Worm (Caenorhabditis elegans): ENCODE results near the gene old-2.

Gene old-2

DNA sequence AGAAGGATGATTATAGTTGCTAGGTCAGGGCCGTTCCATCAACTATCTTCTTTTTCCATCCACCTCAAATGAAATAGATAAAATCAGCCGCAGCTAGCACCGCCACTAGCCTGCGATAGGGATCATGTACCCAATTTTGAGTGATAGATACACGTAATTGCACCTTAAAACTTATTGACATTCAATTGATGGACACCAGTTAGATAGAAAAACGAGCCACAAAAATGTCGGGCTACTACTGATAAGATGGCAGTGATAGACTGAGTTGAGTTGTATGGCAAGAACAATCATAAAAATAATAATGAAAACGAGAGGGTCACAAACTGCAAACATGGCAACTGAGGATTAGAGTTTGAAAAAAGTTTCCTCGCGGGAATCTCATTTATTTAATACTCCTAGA is 42.4 kb upstream of the old-2 start (continued):
- TF ChIP-seq pha-4 (tag; optimal IDR thresholded peaks at IDR 0.05) (no peak), die-1 (tag; optimal IDR thresholded peaks at IDR 0.05) (no peak), lag-1 (GFP tag; IDR thresholded peaks at IDR 0.05) (no peak), T26A5.8 (tag; optimal IDR thresholded peaks at IDR 0.05) (no peak), egl-44 (GFP tag; IDR thresholded peaks at IDR 0.05) (peak; percentile 15; the same call in 1 of the 2 replicates), dpff-1 (tag; optimal IDR thresholded peaks at IDR 0.05) (no peak), madf-3 (GFP tag; IDR thresholded peaks at IDR 0.05) (no peak), gei-17 (GFP tag; optimal IDR thresholded peaks at IDR 0.05) (no peak), F57C9.4 (tag; optimal IDR thresholded peaks at IDR 0.05) (no peak), ccch-3 (GFP tag; optimal IDR thresholded peaks at IDR 0.05) (no peak), ztf-18 (tag; optimal IDR thresholded peaks at IDR 0.05) (no peak), K11D2.4 (GFP tag; IDR thresholded peaks at IDR 0.05) (no peak), chd-7 (tag; optimal IDR thresholded peaks at IDR 0.05) (no peak), ceh-100 (GFP tag; IDR thresholded peaks at IDR 0.05) (no peak), pbrm-1 (GFP tag; IDR thresholded peaks at IDR 0.05) (no peak), ceh-91 (GFP tag; IDR thresholded peaks at IDR 0.05) (no peak), sptf-2 (GFP tag; optimal IDR thresholded peaks at IDR 0.05) (no peak), ztf-3 (GFP tag; optimal IDR thresholded peaks at IDR 0.05) (no peak), F39B2.1 (GFP tag; IDR thresholded peaks at IDR 0.05) (no peak), egl-18 (GFP tag; IDR thresholded peaks at IDR 0.05) (no peak), nhr-90 (tag; optimal IDR thresholded peaks at IDR 0.05) (peak; percentile 6), attf-6 (GFP tag; IDR thresholded peaks at IDR 0.05) (no peak), ztf-22 (GFP tag; optimal IDR thresholded peaks at IDR 0.05) (peak; percentile 55), cebp-2 (GFP tag; IDR thresholded peaks at IDR 0.05) (no peak), let-607 (tag; optimal IDR thresholded peaks at IDR 0.05) (peak; percentile 96 to 97), snpc-3.4 (tag; optimal IDR thresholded peaks at IDR 0.05) (no peak), ceh-40 (GFP tag; IDR thresholded peaks at IDR 0.05) (no peak), mcd-1 (GFP tag; IDR thresholded peaks at IDR 0.05) (no peak), attf-5 (GFP tag; optimal IDR thresholded peaks at IDR 0.05) (no peak), hsf-1 (GFP tag; IDR thresholded peaks at IDR 0.05) (no peak), K12H6.12 (tag; optimal IDR thresholded peaks at IDR 0.05) (no peak), athp-1 (tag; optimal IDR thresholded peaks at IDR 0.05) (no peak), akir-1 (GFP tag; optimal IDR thresholded peaks at IDR 0.05) (no peak), nhr-120 (GFP tag; IDR thresholded peaks at IDR 0.05) (no peak), bed-2 (GFP tag; IDR thresholded peaks at IDR 0.05) (no peak), madf-6 (GFP tag; IDR thresholded peaks at IDR 0.05) (peak; percentile 33; the same call in 1 of the 2 replicates), rec-8 (tag; optimal IDR thresholded peaks at IDR 0.05) (no peak), ets-4 (GFP tag; optimal IDR thresholded peaks at IDR 0.05) (peak; percentile 71), lin-35 (GFP tag; optimal IDR thresholded peaks at IDR 0.05) (no peak), xnd-1 (tag; optimal IDR thresholded peaks at IDR 0.05) (no peak), ztf-6 (GFP tag; IDR thresholded peaks at IDR 0.05) (no peak), unc-130 (GFP tag; optimal IDR thresholded peaks at IDR 0.05) (no peak), sea-2 (GFP tag; IDR thresholded peaks at IDR 0.05) (no peak), hlh-26 (GFP tag; conservative IDR thresholded peaks at IDR 0.05) (no peak), F22D6.2 (tag; optimal IDR thresholded peaks at IDR 0.05) (no peak), dpl-1 (GFP tag; optimal IDR thresholded peaks at IDR 0.05) (no peak), zim-3 (tag; optimal IDR thresholded peaks at IDR 0.05) (no peak), Y53F4B.3 (GFP tag; IDR thresholded peaks at IDR 0.05) (no peak), egrh-3 (GFP tag; IDR thresholded peaks at IDR 0.05) (no peak), Y67H2A.10 (GFP tag; conservative IDR thresholded peaks at IDR 0.05) (no peak)

Measured in whole organism, young adult.